Fruit fly (Drosophila melanogaster): Measurements from ENCODE around the gene CG1394.
A peak's percentile ranks its signal among the peaks of the same experiment; 100 is the strongest.

dm6 chrX:11153826-11154510 lies 16.5 kb downstream of the CG1394 start, which contains the start of the genes rtv and Dlic:
- TF ChIP-seq Hr96 (GFP tag; optimal IDR thresholded peaks at IDR 0.05) (no peak), CG11617 (GFP tag; optimal IDR thresholded peaks at IDR 0.05) (no peak), Clk (GFP tag; optimal IDR thresholded peaks at IDR 0.05) (no peak), CG5204 (GFP tag; optimal IDR thresholded peaks at IDR 0.05) (peak; percentile 23), CG7045 (GFP tag; optimal IDR thresholded peaks at IDR 0.05) (no peak), bab1 (GFP tag; optimal IDR thresholded peaks at IDR 0.05) (peak; percentile 5), cnc (optimal IDR thresholded peaks at IDR 0.05) (no peak), pad (GFP tag; optimal IDR thresholded peaks at IDR 0.05) (peak; percentile 50), CG1620 (GFP tag; optimal IDR thresholded peaks at IDR 0.05) (peak; percentile 19), cic (GFP tag; optimal IDR thresholded peaks at IDR 0.05) (no peak)
